Fruit fly (Drosophila melanogaster) whole organism, prepupa: Measurements from ENCODE around the gene dsd.

Experiments used
- CG10631 ChIP-seq: fragments of 200-800 bp; sonication (Bioruptor generic); optimal IDR thresholded peaks from 2 replicates; lab custom pipeline; 2016; ENCODE audit warnings: missing biosample characterization, missing genetic modification characterization
- CG10669 ChIP-seq: fragments of 200-800 bp; sonication (Bioruptor generic); optimal IDR thresholded peaks from 3 replicates; lab custom pipeline; 2018; ENCODE audit warnings: missing biosample characterization, mild to moderate bottlenecking, missing genetic modification characterization, moderate library complexity
- CG11294 ChIP-seq: fragments of 200-800 bp; sonication (Bioruptor generic); IDR thresholded peaks from 2 replicates; pipeline ENCODE4 v1.3.6; 2022; ENCODE audit warnings: missing biosample characterization, missing genetic modification characterization
- CG15336 ChIP-seq: fragments of 200-800 bp; sonication (Bioruptor generic); IDR thresholded peaks from 2 replicates; pipeline ENCODE4 v1.3.6; 2022; ENCODE audit warnings: missing biosample characterization, missing genetic modification characterization
- CG1621 ChIP-seq: fragments of 200-800 bp; sonication (Bioruptor generic); optimal IDR thresholded peaks from 3 replicates; lab custom pipeline; 2018; ENCODE audit warnings: missing biosample characterization, mild to moderate bottlenecking, missing genetic modification characterization
- CG3032 ChIP-seq: fragments of 200-800 bp; optimal IDR thresholded peaks from 2 replicates; lab custom pipeline; 2019; ENCODE audit warnings: missing biosample characterization, mild to moderate bottlenecking, missing genetic modification characterization, moderate library complexity
- CG34406 ChIP-seq: fragments of 200-800 bp; sonication (Bioruptor generic); optimal IDR thresholded peaks from 3 replicates; lab custom pipeline; 2016; ENCODE audit warnings: missing biosample characterization, missing genetic modification characterization
- CG4318 ChIP-seq: fragments of 200-800 bp; sonication (Bioruptor generic); optimal IDR thresholded peaks from 3 replicates; lab custom pipeline; 2017; ENCODE audit warnings: missing biosample characterization, mild to moderate bottlenecking, missing genetic modification characterization
- CG6163 ChIP-seq: fragments of 200-800 bp; sonication (Bioruptor generic); IDR thresholded peaks from 3 replicates; pipeline ENCODE4 v1.3.6; 2022; ENCODE audit warnings: missing biosample characterization, missing genetic modification characterization
- CG6808 ChIP-seq: fragments of 200-800 bp; sonication (Bioruptor generic); optimal IDR thresholded peaks from 3 replicates; lab custom pipeline; 2017; ENCODE audit warnings: missing biosample characterization, missing genetic modification characterization, mild to moderate bottlenecking, moderate library complexity, missing genetic modification reagents
- CG6854 ChIP-seq: fragments of 200-800 bp; sonication (Bioruptor generic); optimal IDR thresholded peaks from 2 replicates; lab custom pipeline; 2017; ENCODE audit warnings: missing biosample characterization, mild to moderate bottlenecking, missing genetic modification characterization
- CG8319 ChIP-seq: fragments of 200-800 bp; sonication (Bioruptor generic); optimal IDR thresholded peaks from 3 replicates; lab custom pipeline; 2016; ENCODE audit warnings: missing biosample characterization, missing genetic modification characterization
- CG8632 ChIP-seq: fragments of 200-800 bp; sonication (Bioruptor generic); optimal IDR thresholded peaks from 3 replicates; lab custom pipeline; 2016; ENCODE audit warnings: missing biosample characterization, missing genetic modification characterization
- CG9139 ChIP-seq: fragments of 200-800 bp; sonication (Bioruptor generic); optimal IDR thresholded peaks from 3 replicates; lab custom pipeline; 2017; ENCODE audit warnings: missing biosample characterization, mild to moderate bottlenecking, missing genetic modification characterization
- Eip78C ChIP-seq: fragments of 200-800 bp; sonication (Bioruptor generic); peaks from one replicate; lab custom pipeline; 2016; ENCODE audit warnings: missing biosample characterization, missing genetic modification characterization
- Eip93F ChIP-seq: fragments of 200-800 bp; sonication (Bioruptor generic); optimal IDR thresholded peaks from 2 replicates; lab custom pipeline; 2016; ENCODE audit warnings: missing biosample characterization, mild to moderate bottlenecking, missing genetic modification characterization
- Hr39 ChIP-seq: fragments of 200-800 bp; sonication (Bioruptor generic); optimal IDR thresholded peaks from 2 replicates; lab custom pipeline; 2016; ENCODE audit warnings: missing biosample characterization, missing genetic modification characterization
- Hr4 ChIP-seq: fragments of 200-800 bp; sonication (Bioruptor generic); optimal IDR thresholded peaks from 3 replicates; lab custom pipeline; 2016; ENCODE audit warnings: missing biosample characterization, missing genetic modification characterization
- Met ChIP-seq: fragments of 200-800 bp; sonication (Bioruptor generic); optimal IDR thresholded peaks from 3 replicates; lab custom pipeline; 2016; ENCODE audit warnings: missing biosample characterization, missing genetic modification characterization
- Smox ChIP-seq: fragments of 200-800 bp; sonication (Bioruptor generic); optimal IDR thresholded peaks from 3 replicates; lab custom pipeline; 2016; ENCODE audit warnings: missing biosample characterization, missing genetic modification characterization
- Sox102F ChIP-seq: fragments of 200-800 bp; sonication (Bioruptor generic); optimal IDR thresholded peaks from 2 replicates; lab custom pipeline; 2016; ENCODE audit warnings: missing biosample characterization, mild to moderate bottlenecking, missing genetic modification characterization
- achi ChIP-seq: fragments of 200-800 bp; sonication (Bioruptor generic); optimal IDR thresholded peaks from 3 replicates; lab custom pipeline; 2016; ENCODE audit warnings: missing biosample characterization, missing genetic modification characterization
- acj6 ChIP-seq: fragments of 200-800 bp; sonication (Bioruptor generic); optimal IDR thresholded peaks from 3 replicates; lab custom pipeline; 2016; ENCODE audit warnings: missing biosample characterization, missing genetic modification characterization
- cyc ChIP-seq: fragments of 200-800 bp; sonication (Bioruptor generic); optimal IDR thresholded peaks from 3 replicates; lab custom pipeline; 2016; ENCODE audit warnings: missing biosample characterization, missing genetic modification characterization
- dac ChIP-seq: fragments of 200-800 bp; sonication (Bioruptor generic); optimal IDR thresholded peaks from 2 replicates; lab custom pipeline; 2017; ENCODE audit warnings: missing biosample characterization, mild to moderate bottlenecking, missing genetic modification characterization
- eg ChIP-seq: fragments of 200-800 bp; sonication (Bioruptor generic); IDR thresholded peaks from 3 replicates; pipeline ENCODE4 v1.3.6; 2022; ENCODE audit warnings: missing biosample characterization, missing genetic modification characterization
- esn ChIP-seq: fragments of 200-800 bp; sonication (Bioruptor generic); optimal IDR thresholded peaks from 2 replicates; lab custom pipeline; 2016; ENCODE audit warnings: missing biosample characterization, mild to moderate bottlenecking, missing genetic modification characterization, moderate library complexity
- fd59A ChIP-seq: fragments of 200-800 bp; sonication (Bioruptor generic); optimal IDR thresholded peaks from 2 replicates; lab custom pipeline; 2017; ENCODE audit warnings: missing biosample characterization, mild to moderate bottlenecking, missing genetic modification characterization, missing genetic modification reagents
- fd85E ChIP-seq: fragments of 200-800 bp; sonication (Bioruptor generic); optimal IDR thresholded peaks from 3 replicates; lab custom pipeline; 2016; ENCODE audit warnings: missing biosample characterization, missing genetic modification characterization
- fkh ChIP-seq: fragments of 200-800 bp; sonication (Bioruptor generic); optimal IDR thresholded peaks from 3 replicates; lab custom pipeline; 2017; ENCODE audit warnings: missing biosample characterization, mild to moderate bottlenecking, missing genetic modification characterization, moderate library complexity
- lz ChIP-seq: fragments of 200-800 bp; sonication (Bioruptor generic); optimal IDR thresholded peaks from 3 replicates; lab custom pipeline; 2016; ENCODE audit warnings: missing biosample characterization, missing genetic modification characterization
- pdm3 ChIP-seq: fragments of 200-800 bp; sonication (Bioruptor generic); optimal IDR thresholded peaks from 3 replicates; lab custom pipeline; 2016; ENCODE audit warnings: missing biosample characterization, missing genetic modification characterization
- salr ChIP-seq, 2 experiments: fragments of 200-800 bp; sonication (Bioruptor generic); optimal IDR thresholded peaks; 3 replicates each; lab custom pipeline; 2016 to 2018; ENCODE audit warnings: missing biosample characterization in 2 of 2, missing genetic modification characterization in 2 of 2, mild to moderate bottlenecking in 1 of 2
- spab ChIP-seq: fragments of 200-800 bp; sonication (Bioruptor generic); optimal IDR thresholded peaks from 2 replicates; lab custom pipeline; 2017; ENCODE audit warnings: missing biosample characterization, mild to moderate bottlenecking, missing genetic modification characterization, missing genetic modification reagents
- svp ChIP-seq: fragments of 200-800 bp; sonication (Bioruptor generic); peaks from one replicate; lab custom pipeline; 2016; ENCODE audit warnings: missing biosample characterization, missing genetic modification characterization
- topi ChIP-seq: fragments of 200-800 bp; sonication (Bioruptor generic); optimal IDR thresholded peaks from 3 replicates; lab custom pipeline; 2016; ENCODE audit warnings: missing biosample characterization, missing genetic modification characterization
- vri ChIP-seq: fragments of 200-800 bp; sonication (Bioruptor generic); optimal IDR thresholded peaks from 3 replicates; lab custom pipeline; 2016; ENCODE audit warnings: missing biosample characterization, mild to moderate bottlenecking, missing genetic modification characterization

dsd gene

dm6 chr3R:27613814-27614213 is 6.6 kb upstream of the dsd start:
- TF ChIP-seq Eip93F (GFP tag; lab: Kevin White, UChicago) (no peak), Sox102F (GFP tag; lab: Kevin White, UChicago) (no peak), CG11294 (no peak), CG15336 (GFP tag; lab: Robert Waterston, UW) (no peak), Smox (GFP tag; lab: Kevin White, UChicago) (no peak), Eip78C (GFP tag; lab: Kevin White, UChicago) (peak; percentile 39), Hr4 (GFP tag; lab: Kevin White, UChicago) (no peak), svp (peak; percentile 42), Met (GFP tag; lab: Kevin White, UChicago) (peak; percentile 18), CG6163 (GFP tag; lab: Robert Waterston, UW) (no peak), CG10669 (GFP tag; lab: Kevin White, UChicago) (no peak), eg (GFP tag; lab: Robert Waterston, UW) (0 out of 3 replicates have a peak, but pooled peaks have one; percentile 24)

- TF ChIP-seq topi (GFP tag; lab: Kevin White, UChicago) (no peak), svp (peak; percentile 15)
Measured at dm6 chr3R:27610622-27611021, 3.4 kb upstream of the dsd start.

dm6 chr3R:27609118-27610042 is 2.2 kb upstream of the dsd start:
- TF ChIP-seq CG8319 (GFP tag; lab: Kevin White, UChicago): no peak
- TF ChIP-seq CG6854: no peak
- no peak for TF ChIP-seq dac (GFP tag; lab: Kevin White, UChicago)
- no peak for TF ChIP-seq pdm3
- TF ChIP-seq cyc: no peak
- no peak for TF ChIP-seq fkh (GFP tag; lab: Kevin White, UChicago)
- TF ChIP-seq Smox (GFP tag; lab: Kevin White, UChicago): no peak
- TF ChIP-seq CG6808 (GFP tag; lab: Kevin White, UChicago): no peak
- no peak for TF ChIP-seq svp
- no peak for TF ChIP-seq Hr4 (GFP tag; lab: Kevin White, UChicago)
- TF ChIP-seq Hr39: no peak

dm6 chr3R:27608536-27608935 is 1.3 kb upstream of the dsd start:
- TF ChIP-seq Smox (GFP tag; lab: Kevin White, UChicago) (no peak), topi (GFP tag; lab: Kevin White, UChicago) (no peak), fd59A (GFP tag; lab: Kevin White, UChicago) (no peak), Eip78C (GFP tag; lab: Kevin White, UChicago) (peak; percentile 65), CG34406 (no peak), CG3032 (tag; lab: Kevin White, UChicago) (no peak)
- TF ChIP-seq, all 60 proteins: peak for 1

dm6 chr3R:27608000-27608399 is 804 bp upstream of the dsd start:
- TF ChIP-seq CG6163 (GFP tag; lab: Robert Waterston, UW) (0 out of 3 replicates have a peak, but pooled peaks have one; percentile 45), achi (GFP tag; lab: Kevin White, UChicago) (peak; percentile 50), pdm3 (no peak)

- TF ChIP-seq CG10669 (GFP tag; lab: Kevin White, UChicago) (no peak), dac (GFP tag; lab: Kevin White, UChicago) (no peak), Sox102F (GFP tag; lab: Kevin White, UChicago) (no peak), CG9139 (GFP tag; lab: Kevin White, UChicago) (no peak), lz (GFP tag; lab: Kevin White, UChicago) (no peak), spab (GFP tag; lab: Kevin White, UChicago) (no peak), CG15336 (GFP tag; lab: Robert Waterston, UW) (0 out of 2 replicates have a peak, but pooled peaks have one; percentile 6), CG1621 (tag; lab: Kevin White, UChicago) (no peak), eg (GFP tag; lab: Robert Waterston, UW) (no peak), CG4318 (no peak), CG10631 (GFP tag; lab: Kevin White, UChicago) (no peak), fkh (GFP tag; lab: Kevin White, UChicago) (peak; percentile 69), salr (GFP tag; optimal IDR thresholded peaks at IDR 0.05; lab: Kevin White, UChicago) (no peak), acj6 (GFP tag; lab: Kevin White, UChicago) (no peak), Hr4 (GFP tag; lab: Kevin White, UChicago) (peak; percentile 17), vri (GFP tag; lab: Kevin White, UChicago) (no peak), esn (no peak), CG8632 (no peak), fd85E (GFP tag; lab: Kevin White, UChicago) (no peak), Met (GFP tag; lab: Kevin White, UChicago) (no peak)
Measured at dm6 chr3R:27605534-27606250, 1.5 kb downstream of the dsd start.
